Worm (Caenorhabditis elegans): ENCODE data around the gene R13A5.7.

The R13A5.7 gene

ce11 chrIII:7545189-7545588 lies 24.7 kb downstream of the R13A5.7 start:
- TF ChIP-seq T22C8.4 (GFP tag; IDR thresholded peaks at IDR 0.05) (no peak), cog-1 (tag; optimal IDR thresholded peaks at IDR 0.05) (no peak), ztf-23 (GFP tag; IDR thresholded peaks at IDR 0.05) (no peak), ref-1 (GFP tag; conservative IDR thresholded peaks at IDR 0.05) (no peak), ztf-29 (GFP tag; IDR thresholded peaks at IDR 0.05) (no peak), med-1 (GFP tag; optimal IDR thresholded peaks at IDR 0.05; ENCODE audit: insufficient read depth) (no peak), klf-2 (GFP tag; conservative IDR thresholded peaks at IDR 0.05) (no peak), tab-1 (GFP tag; IDR thresholded peaks at IDR 0.05) (no peak)

ce11 chrIII:7544211-7544610 lies 25.7 kb downstream of the R13A5.7 start:
- TF ChIP-seq klf-2 (GFP tag; conservative IDR thresholded peaks at IDR 0.05) (no peak), ref-1 (GFP tag; conservative IDR thresholded peaks at IDR 0.05) (no peak), flt-1 (GFP tag; IDR thresholded peaks at IDR 0.05) (no peak), cog-1 (tag; optimal IDR thresholded peaks at IDR 0.05) (no peak), T22C8.4 (GFP tag; IDR thresholded peaks at IDR 0.05) (no peak), med-1 (GFP tag; optimal IDR thresholded peaks at IDR 0.05; ENCODE audit: insufficient read depth) (no peak), ztf-29 (GFP tag; IDR thresholded peaks at IDR 0.05) (no peak)

ce11 chrIII:7542037-7542436 lies 27.9 kb downstream of the R13A5.7 start:
- TF ChIP-seq flt-1 (GFP tag; IDR thresholded peaks at IDR 0.05) (no peak), ztf-23 (GFP tag; IDR thresholded peaks at IDR 0.05) (no peak), tab-1 (GFP tag; IDR thresholded peaks at IDR 0.05) (no peak), klf-2 (GFP tag; conservative IDR thresholded peaks at IDR 0.05) (no peak), ref-1 (GFP tag; conservative IDR thresholded peaks at IDR 0.05) (no peak), ztf-29 (GFP tag; IDR thresholded peaks at IDR 0.05) (no peak), T22C8.4 (GFP tag; IDR thresholded peaks at IDR 0.05) (no peak), med-1 (GFP tag; optimal IDR thresholded peaks at IDR 0.05; ENCODE audit: insufficient read depth) (no peak), cog-1 (tag; optimal IDR thresholded peaks at IDR 0.05) (no peak)

ce11 chrIII:7536559-7536958 lies 33.4 kb downstream of the R13A5.7 start, which contains the start of gene lin-39:
lin-39 (minus strand) TSS chrIII:7536632.
- TF ChIP-seq klf-2 (GFP tag; conservative IDR thresholded peaks at IDR 0.05) (no peak), ztf-23 (GFP tag; IDR thresholded peaks at IDR 0.05) (no peak)

ce11 chrIII:7535347-7535746 lies 34.6 kb downstream of the R13A5.7 start:
- TF ChIP-seq ztf-29 (GFP tag; IDR thresholded peaks at IDR 0.05) (no peak), ztf-23 (GFP tag; IDR thresholded peaks at IDR 0.05) (no peak), ref-1 (GFP tag; conservative IDR thresholded peaks at IDR 0.05) (no peak), cog-1 (tag; optimal IDR thresholded peaks at IDR 0.05) (no peak), tab-1 (GFP tag; IDR thresholded peaks at IDR 0.05) (no peak), med-1 (GFP tag; optimal IDR thresholded peaks at IDR 0.05; ENCODE audit: insufficient read depth) (no peak), T22C8.4 (GFP tag; IDR thresholded peaks at IDR 0.05) (no peak), klf-2 (GFP tag; conservative IDR thresholded peaks at IDR 0.05) (no peak), flt-1 (GFP tag; IDR thresholded peaks at IDR 0.05) (no peak)

- TF ChIP-seq T22C8.4 (GFP tag; IDR thresholded peaks at IDR 0.05) (no peak), tab-1 (GFP tag; IDR thresholded peaks at IDR 0.05) (no peak)
Observed at ce11 chrIII:7534648-7535047, 35.3 kb downstream of the R13A5.7 start.

- TF ChIP-seq med-1 (GFP tag; optimal IDR thresholded peaks at IDR 0.05; ENCODE audit: insufficient read depth) (no peak), T22C8.4 (GFP tag; IDR thresholded peaks at IDR 0.05) (no peak), cog-1 (tag; optimal IDR thresholded peaks at IDR 0.05) (no peak), klf-2 (GFP tag; conservative IDR thresholded peaks at IDR 0.05) (no peak)
Observed at ce11 chrIII:7533012-7533411, 36.9 kb downstream of the R13A5.7 start.

ce11 chrIII:7531385-7531784 lies 38.5 kb downstream of the R13A5.7 start:
- TF ChIP-seq tab-1 (GFP tag; IDR thresholded peaks at IDR 0.05) (no peak), klf-2 (GFP tag; conservative IDR thresholded peaks at IDR 0.05) (no peak), ztf-29 (GFP tag; IDR thresholded peaks at IDR 0.05) (no peak), ref-1 (GFP tag; conservative IDR thresholded peaks at IDR 0.05) (no peak), cog-1 (tag; optimal IDR thresholded peaks at IDR 0.05) (no peak), ztf-23 (GFP tag; IDR thresholded peaks at IDR 0.05) (no peak), T22C8.4 (GFP tag; IDR thresholded peaks at IDR 0.05) (no peak), med-1 (GFP tag; optimal IDR thresholded peaks at IDR 0.05; ENCODE audit: insufficient read depth) (no peak), flt-1 (GFP tag; IDR thresholded peaks at IDR 0.05) (no peak)

- TF ChIP-seq klf-2 (GFP tag; conservative IDR thresholded peaks at IDR 0.05) (no peak), ztf-23 (GFP tag; IDR thresholded peaks at IDR 0.05) (no peak), T22C8.4 (GFP tag; IDR thresholded peaks at IDR 0.05) (no peak), ref-1 (GFP tag; conservative IDR thresholded peaks at IDR 0.05) (no peak), med-1 (GFP tag; optimal IDR thresholded peaks at IDR 0.05; ENCODE audit: insufficient read depth) (no peak), tab-1 (GFP tag; IDR thresholded peaks at IDR 0.05) (no peak), cog-1 (tag; optimal IDR thresholded peaks at IDR 0.05) (no peak), ztf-29 (GFP tag; IDR thresholded peaks at IDR 0.05) (no peak), flt-1 (GFP tag; IDR thresholded peaks at IDR 0.05) (no peak)
Observed at ce11 chrIII:7530830-7531229, 39.1 kb downstream of the R13A5.7 start.

- TF ChIP-seq ztf-23 (GFP tag; IDR thresholded peaks at IDR 0.05) (no peak), klf-2 (GFP tag; conservative IDR thresholded peaks at IDR 0.05) (no peak), tab-1 (GFP tag; IDR thresholded peaks at IDR 0.05) (no peak), ztf-29 (GFP tag; IDR thresholded peaks at IDR 0.05) (no peak), med-1 (GFP tag; optimal IDR thresholded peaks at IDR 0.05; ENCODE audit: insufficient read depth) (no peak), ref-1 (GFP tag; conservative IDR thresholded peaks at IDR 0.05) (no peak)
Observed at ce11 chrIII:7530108-7530507, 39.8 kb downstream of the R13A5.7 start.

- TF ChIP-seq T22C8.4 (GFP tag; IDR thresholded peaks at IDR 0.05): no peak
- TF ChIP-seq ref-1 (GFP tag; conservative IDR thresholded peaks at IDR 0.05): no peak
- TF ChIP-seq med-1 (GFP tag; optimal IDR thresholded peaks at IDR 0.05; ENCODE audit: insufficient read depth): no peak
Observed at ce11 chrIII:7526974-7527466, 42.9 kb downstream of the R13A5.7 start.
